Fruit fly (Drosophila melanogaster): ENCODE measurements around the gene pad.
A peak's percentile ranks its signal among the peaks of the same experiment; 100 is the strongest.

Gene pad

dm6 chr3R:16331809-16332343 lies 10.2 kb upstream of the pad start (continued):
- TF ChIP-seq CG1529 (GFP tag; optimal IDR thresholded peaks at IDR 0.05), result peak; percentile 73
- peak; percentile 58; the same call in 2 of the 3 replicates for TF ChIP-seq CG17361 (GFP tag; IDR thresholded peaks at IDR 0.05)
- TF ChIP-seq CG12659 (GFP tag; optimal IDR thresholded peaks at IDR 0.05), result peak; percentile 74
- TF ChIP-seq CG6272 (GFP tag; IDR thresholded peaks at IDR 0.05), result no peak
- no peak for TF ChIP-seq Ptx1 (GFP tag; IDR thresholded peaks at IDR 0.05)
- no peak for TF ChIP-seq dati (GFP tag; IDR thresholded peaks at IDR 0.05)
- TF ChIP-seq unpg (GFP tag; optimal IDR thresholded peaks at IDR 0.05), result peak; percentile 34
- no peak for TF ChIP-seq lilli (GFP tag; optimal IDR thresholded peaks at IDR 0.05)
- peak; percentile 11 for TF ChIP-seq run (tag; optimal IDR thresholded peaks at IDR 0.05)
- no peak for TF ChIP-seq Sin3A (optimal IDR thresholded peaks at IDR 0.05)
- no peak for TF ChIP-seq Ravus (GFP tag; IDR thresholded peaks at IDR 0.05)
- no peak for TF ChIP-seq Gsc (GFP tag; IDR thresholded peaks at IDR 0.05)
- TF ChIP-seq CG12391 (tag; optimal IDR thresholded peaks at IDR 0.05), result peak; percentile 19
- TF ChIP-seq CG15696 (tag; optimal IDR thresholded peaks at IDR 0.05), result peak; percentile 51
- peak; percentile 39 for TF ChIP-seq NC2β (GFP tag; optimal IDR thresholded peaks at IDR 0.05)
- TF ChIP-seq crc (GFP tag; optimal IDR thresholded peaks at IDR 0.05), result peak; percentile 20
- peak; percentile 74 for TF ChIP-seq CG18619 (GFP tag; optimal IDR thresholded peaks at IDR 0.05)
- TF ChIP-seq Atf6 (GFP tag; IDR thresholded peaks at IDR 0.05), result peak; percentile 44; the same call in 1 of the 2 replicates
- TF ChIP-seq org-1 (GFP tag; optimal IDR thresholded peaks at IDR 0.05), result peak; percentile 69
- peak; percentile 37 for TF ChIP-seq CG17186 (GFP tag; optimal IDR thresholded peaks at IDR 0.05)
- peak in 1 of 2 experiments; percentile 83 for TF ChIP-seq bsh (GFP tag; optimal IDR thresholded peaks at IDR 0.05)
- no peak for TF ChIP-seq dan (GFP tag; IDR thresholded peaks at IDR 0.05)
- TF ChIP-seq dpn (GFP tag; optimal IDR thresholded peaks at IDR 0.05), result peak; percentile 47 to 71
- TF ChIP-seq CG31224 (GFP tag; IDR thresholded peaks at IDR 0.05), result peak; percentile 29; the same call in 1 of the 2 replicates
- TF ChIP-seq Rfx (GFP tag; IDR thresholded peaks at IDR 0.05), result peak; percentile 62; the same call in 1 of the 2 replicates
- TF ChIP-seq MESR4 (GFP tag; optimal IDR thresholded peaks at IDR 0.05), result peak; percentile 14
- TF ChIP-seq CG13296 (GFP tag; optimal IDR thresholded peaks at IDR 0.05), result peak; percentile 73
- TF ChIP-seq pzg (GFP tag; optimal IDR thresholded peaks at IDR 0.05), result no peak
- peak; percentile 37 for TF ChIP-seq Sry-β (GFP tag; optimal IDR thresholded peaks at IDR 0.05)
- TF ChIP-seq CG31441 (GFP tag; IDR thresholded peaks at IDR 0.05), result peak; percentile 54; the same call in 1 of the 2 replicates
- no peak for TF ChIP-seq Trl (optimal IDR thresholded peaks at IDR 0.05)
- TF ChIP-seq Trl (GFP tag; optimal IDR thresholded peaks at IDR 0.05), result peak; percentile 73
- no peak for TF ChIP-seq CG30403 (GFP tag; optimal IDR thresholded peaks at IDR 0.05)
- TF ChIP-seq bab2 (GFP tag; optimal IDR thresholded peaks at IDR 0.05), result peak; percentile 72
- TF ChIP-seq CG1832 (GFP tag; optimal IDR thresholded peaks at IDR 0.05), result no peak
- TF ChIP-seq ap (GFP tag; IDR thresholded peaks at IDR 0.05), result no peak
- no peak for TF ChIP-seq Oaz (GFP tag; IDR thresholded peaks at IDR 0.05)
- TF ChIP-seq exex (tag; optimal IDR thresholded peaks at IDR 0.05), result peak; percentile 52
- TF ChIP-seq kay (GFP tag; optimal IDR thresholded peaks at IDR 0.05), result peak; percentile 59
- TF ChIP-seq D (optimal IDR thresholded peaks at IDR 0.05), result no peak
- TF ChIP-seq D (GFP tag; optimal IDR thresholded peaks at IDR 0.05), result peak; percentile 55
- peak; percentile 61; the same call in 1 of the 2 replicates for TF ChIP-seq sim (GFP tag; IDR thresholded peaks at IDR 0.05)
- peak; percentile 43 for TF ChIP-seq CG10366 (GFP tag; IDR thresholded peaks at IDR 0.05)
- no peak for TF ChIP-seq vnd (GFP tag; IDR thresholded peaks at IDR 0.05; ENCODE audit: partially characterized antibody)
- peak; percentile 83 for TF ChIP-seq CG2875 (GFP tag; optimal IDR thresholded peaks at IDR 0.05)
- peak; percentile 8 for TF ChIP-seq Antp (GFP tag; optimal IDR thresholded peaks at IDR 0.05)
- TF ChIP-seq luna (GFP tag; optimal IDR thresholded peaks at IDR 0.05), result no peak
- no peak for TF ChIP-seq Ssrp (tag; optimal IDR thresholded peaks at IDR 0.05)
- peak; percentile 73 for TF ChIP-seq wek (GFP tag; optimal IDR thresholded peaks at IDR 0.05)
- peak; percentile 78 for TF ChIP-seq Lhr (GFP tag; optimal IDR thresholded peaks at IDR 0.05)
- no peak for TF ChIP-seq CG7357 (GFP tag; IDR thresholded peaks at IDR 0.05)
- peak; percentile 89 for TF ChIP-seq CG15601 (tag; optimal IDR thresholded peaks at IDR 0.05)
